Worm (Caenorhabditis elegans): ENCODE measurements around the gene ptr-13.

DNA sequence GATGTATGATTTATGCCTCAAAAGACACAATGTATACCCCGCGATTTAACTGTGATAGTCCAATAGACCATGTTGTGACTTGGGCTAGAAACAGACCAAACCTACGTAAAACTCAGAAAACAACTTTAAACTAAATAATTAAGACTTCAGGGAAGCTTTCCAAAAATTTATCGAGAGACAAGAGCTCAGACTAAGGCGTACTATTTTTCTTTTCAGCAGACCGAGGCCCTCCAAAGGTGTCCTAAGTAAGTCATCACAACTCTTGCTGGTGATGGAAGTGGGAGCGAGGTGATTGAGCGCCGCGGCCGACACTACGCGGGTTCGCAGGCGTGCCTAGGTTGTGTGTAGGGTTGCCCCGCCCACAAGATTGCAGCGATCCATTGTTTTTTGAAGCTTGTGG lies 4.8 kb upstream of the ptr-13 start:
- TF ChIP-seq him-1 (tag; optimal IDR thresholded peaks at IDR 0.05) (no peak), dao-5 (tag; optimal IDR thresholded peaks at IDR 0.05) (no peak), W03F9.2 (tag; optimal IDR thresholded peaks at IDR 0.05) (peak; percentile 43)

All from whole organism, L4/young adult.